Worm (Caenorhabditis elegans) whole organism, young adult: ENCODE results near the gene plx-1.

Experiments
- F39B2.1 ChIP-seq: fragments of 200-800 bp; sonication (Bioruptor generic); IDR thresholded peaks from 2 replicates; pipeline ENCODE4 v1.3.6; 2022; ENCODE audit warnings: missing genetic modification reagents, missing genetic modification characterization, missing compliant biosample characterization
- K11D2.4 ChIP-seq: fragments of 200-800 bp; sonication (Bioruptor generic); IDR thresholded peaks from 2 replicates; pipeline ENCODE4 v1.3.6; 2022; ENCODE audit warnings: missing genetic modification reagents, missing genetic modification characterization, missing compliant biosample characterization
- K12H6.12 ChIP-seq: fragments of 200-800 bp; sonication (Bioruptor generic); optimal IDR thresholded peaks from 2 replicates; lab custom pipeline; 2018; ENCODE audit warnings: mild to moderate bottlenecking, missing genetic modification characterization, missing compliant biosample characterization
- ama-1 ChIP-seq, 3 experiments: fragments of 150-350 bp in 1 of 3; sonication (generic microtip) in 2 of 3; optimal IDR thresholded peaks; 2 replicates each; lab custom pipeline; 2014 to 2018; ENCODE audit warnings: missing biosample characterization in 2 of 3, missing genetic modification characterization in 2 of 3, missing genetic modification reagents in 2 of 3
- attf-6 ChIP-seq: fragments of 200-800 bp; sonication (Bioruptor generic); IDR thresholded peaks from 2 replicates; pipeline ENCODE4 v1.3.6; 2022; ENCODE audit warnings: missing genetic modification reagents, missing genetic modification characterization, missing compliant biosample characterization
- ceh-91 ChIP-seq: fragments of 200-800 bp; sonication (Bioruptor generic); IDR thresholded peaks from 2 replicates; pipeline ENCODE4 v1.3.6; 2022; ENCODE audit warnings: missing genetic modification reagents, missing genetic modification characterization, missing compliant biosample characterization
- egl-44 ChIP-seq: fragments of 200-800 bp; sonication (Bioruptor generic); IDR thresholded peaks from 2 replicates; pipeline ENCODE4 v1.3.6; 2022; ENCODE audit warnings: missing genetic modification reagents, missing genetic modification characterization, missing compliant biosample characterization
- egrh-3 ChIP-seq: fragments of 200-800 bp; sonication (Bioruptor generic); IDR thresholded peaks from 2 replicates; pipeline ENCODE4 v1.3.6; 2022; ENCODE audit warnings: missing genetic modification reagents, missing genetic modification characterization, missing compliant biosample characterization
- nfya-1 ChIP-seq: sonication (generic microtip); optimal IDR thresholded peaks from 2 replicates; lab custom pipeline; 2017; ENCODE audit warnings: antibody characterized with exemption, missing compliant biosample characterization, missing genetic modification characterization, borderline replicate concordance; ENCODE audit not compliant: insufficient read depth
- nhr-80 ChIP-seq: sonication (generic microtip); optimal IDR thresholded peaks from 2 replicates; lab custom pipeline; 2016; ENCODE audit warnings: missing genetic modification characterization, missing compliant biosample characterization
- snpc-4 ChIP-seq, 5 experiments: fragments of 150-350 bp in 1 of 5; sonication (generic microtip) in 4 of 5; optimal IDR thresholded peaks; 2 replicates each; lab custom pipeline; 2014 to 2018; ENCODE audit warnings: missing genetic modification characterization in 5 of 5, missing biosample characterization in 3 of 5, antibody characterized with exemption in 2 of 5, mild to moderate bottlenecking in 2 of 5, missing compliant biosample characterization in 2 of 5, missing genotype in 2 of 5, moderate library complexity in 2 of 5, missing genetic modification reagents in 1 of 5
- tbx-9 ChIP-seq: sonication (generic microtip); optimal IDR thresholded peaks from 2 replicates; lab custom pipeline; 2016; ENCODE audit warnings: borderline replicate concordance, missing genetic modification characterization, inconsistent platforms, missing compliant biosample characterization

DNA sequence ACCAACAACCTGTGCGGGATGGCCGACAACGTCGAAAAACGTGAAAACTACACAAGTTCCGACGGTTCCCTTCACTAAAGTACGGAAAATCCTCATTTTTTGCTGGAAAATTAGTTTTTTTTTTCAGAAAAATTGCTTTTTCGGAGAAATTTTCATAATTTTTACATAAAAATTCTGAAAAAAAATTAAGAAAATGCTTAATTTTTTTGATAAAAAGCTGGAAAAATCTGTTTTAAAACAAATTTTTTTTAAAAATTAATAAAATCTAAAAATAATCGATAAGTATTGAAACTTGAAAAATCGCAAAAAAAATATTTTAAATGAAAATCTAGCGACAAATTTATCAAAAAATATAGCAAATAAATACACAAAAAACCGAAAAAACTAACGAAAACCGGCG, 46.4 kb downstream of the plx-1 start, which contains the start of gene immp-2:
- TF ChIP-seq ama-1 (optimal IDR thresholded peaks at IDR 0.05; lab: Kevin White, UChicago) (no peak), ama-1 (GFP tag; optimal IDR thresholded peaks at IDR 0.05; lab: Kevin White, UChicago) (no peak), nfya-1 (tag; lab: Kevin White, UChicago) (no peak), ceh-91 (GFP tag; lab: Robert Waterston, UW) (no peak), attf-6 (GFP tag; lab: Robert Waterston, UW) (no peak), snpc-4 (GFP tag; optimal IDR thresholded peaks at IDR 0.05; lab: Kevin White, UChicago) (no peak), snpc-4 (tag; optimal IDR thresholded peaks at IDR 0.05; lab: Kevin White, UChicago) (no peak), K11D2.4 (GFP tag; lab: Robert Waterston, UW) (no peak), egl-44 (GFP tag; lab: Robert Waterston, UW) (no peak), F39B2.1 (GFP tag; lab: Robert Waterston, UW) (no peak), egrh-3 (GFP tag; lab: Robert Waterston, UW) (no peak), tbx-9 (no peak), K12H6.12 (tag; lab: Kevin White, UChicago) (no peak), nhr-80 (tag; lab: Kevin White, UChicago) (no peak)
